Worm (Caenorhabditis elegans): ENCODE measurements around the gene nlp-35.

Gene nlp-35

DNA sequence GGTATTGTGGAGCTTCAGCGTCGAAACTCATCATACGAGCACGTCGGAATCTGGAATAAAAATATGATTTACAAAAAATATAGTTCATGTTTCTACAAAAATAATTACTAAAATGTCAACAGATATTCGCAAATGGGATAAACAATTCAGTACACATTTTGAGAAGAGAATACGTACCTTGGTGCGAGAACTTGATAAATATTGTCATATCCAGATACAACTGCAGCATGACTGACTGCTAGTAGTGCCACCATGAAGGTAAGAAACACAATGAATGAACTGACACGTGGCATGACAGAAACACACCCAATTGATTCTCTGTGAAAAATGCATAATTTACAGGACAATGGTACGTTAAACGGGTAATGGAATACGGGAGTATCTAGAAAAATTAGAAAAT lies at the start of gene nlp-35:
nlp-35 (minus strand) TSS at position 319 of the 400 bp plus-strand sequence.
- TF ChIP-seq cog-1 (tag; optimal IDR thresholded peaks at IDR 0.05) (no peak), ztf-29 (GFP tag; IDR thresholded peaks at IDR 0.05) (no peak), tab-1 (GFP tag; IDR thresholded peaks at IDR 0.05) (no peak), flt-1 (GFP tag; IDR thresholded peaks at IDR 0.05) (no peak), T22C8.4 (GFP tag; IDR thresholded peaks at IDR 0.05) (no peak), klf-2 (GFP tag; conservative IDR thresholded peaks at IDR 0.05) (no peak), ref-1 (GFP tag; conservative IDR thresholded peaks at IDR 0.05) (no peak), med-1 (GFP tag; optimal IDR thresholded peaks at IDR 0.05; ENCODE audit: insufficient read depth) (no peak), ztf-23 (GFP tag; IDR thresholded peaks at IDR 0.05) (no peak)

- TF ChIP-seq ztf-29 (GFP tag; IDR thresholded peaks at IDR 0.05) (no peak), tab-1 (GFP tag; IDR thresholded peaks at IDR 0.05) (no peak), klf-2 (GFP tag; conservative IDR thresholded peaks at IDR 0.05) (no peak), ref-1 (GFP tag; conservative IDR thresholded peaks at IDR 0.05) (no peak), med-1 (GFP tag; optimal IDR thresholded peaks at IDR 0.05; ENCODE audit: insufficient read depth) (no peak), cog-1 (tag; optimal IDR thresholded peaks at IDR 0.05) (no peak), ztf-23 (GFP tag; IDR thresholded peaks at IDR 0.05) (no peak), T22C8.4 (GFP tag; IDR thresholded peaks at IDR 0.05) (no peak), flt-1 (GFP tag; IDR thresholded peaks at IDR 0.05) (no peak)
Measured at ce11 chrIV:9566505-9566904, 47.8 kb upstream of the nlp-35 start, which contains the start of gene lron-14. Gene lron-14, minus strand, starts transcription at chrIV:9566605.

DNA sequence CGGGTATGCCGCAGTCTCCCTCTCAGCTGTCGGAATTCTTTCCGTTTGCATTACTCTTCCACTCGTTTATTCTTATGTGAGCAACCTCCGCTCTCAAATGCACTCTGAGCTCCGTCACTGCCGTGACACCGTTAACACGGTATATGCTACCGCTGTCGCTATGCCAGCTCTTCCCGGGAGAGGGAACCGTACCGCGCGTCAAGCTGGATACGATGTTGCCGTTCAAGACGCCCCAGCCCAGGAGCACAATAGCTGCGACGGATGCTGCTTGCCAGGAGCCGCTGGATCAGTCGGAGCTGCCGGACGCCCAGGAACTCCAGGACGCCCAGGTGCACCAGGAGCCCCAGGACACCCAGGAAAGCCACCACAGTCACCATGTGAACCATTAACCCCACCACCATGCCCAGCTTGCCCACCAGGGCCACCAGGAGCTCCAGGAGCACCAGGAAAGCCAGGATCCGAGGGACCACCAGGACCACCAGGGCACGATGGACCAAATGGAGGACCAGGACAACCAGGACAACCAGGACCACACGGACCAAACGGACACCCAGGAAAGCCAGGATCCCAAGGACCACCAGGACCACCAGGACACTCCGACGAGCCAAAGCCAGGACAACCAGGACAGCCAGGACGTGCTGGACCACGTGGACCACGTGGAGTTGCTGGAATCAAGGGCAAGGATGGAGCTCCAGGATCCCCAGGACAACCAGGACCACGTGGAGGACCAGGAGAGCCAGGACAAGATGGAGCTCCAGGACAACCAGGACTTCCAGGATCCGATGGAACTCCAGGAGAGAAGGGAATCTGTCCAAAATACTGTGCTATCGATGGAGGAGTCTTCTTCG lies 45.0 kb upstream of the nlp-35 start:
- TF ChIP-seq ref-1 (GFP tag; conservative IDR thresholded peaks at IDR 0.05) (no peak), T22C8.4 (GFP tag; IDR thresholded peaks at IDR 0.05) (no peak), med-1 (GFP tag; optimal IDR thresholded peaks at IDR 0.05; ENCODE audit: insufficient read depth) (no peak), flt-1 (GFP tag; IDR thresholded peaks at IDR 0.05) (no peak), cog-1 (tag; optimal IDR thresholded peaks at IDR 0.05) (no peak), ztf-23 (GFP tag; IDR thresholded peaks at IDR 0.05) (no peak), tab-1 (GFP tag; IDR thresholded peaks at IDR 0.05) (no peak), klf-2 (GFP tag; conservative IDR thresholded peaks at IDR 0.05) (no peak), ztf-29 (GFP tag; IDR thresholded peaks at IDR 0.05) (no peak)

ce11 chrIV:9563079-9563478 lies 44.4 kb upstream of the nlp-35 start, which contains the start of gene col-122:
Gene col-122, plus strand, starts transcription at chrIV:9563379.
- TF ChIP-seq cog-1 (tag; optimal IDR thresholded peaks at IDR 0.05) (no peak), ref-1 (GFP tag; conservative IDR thresholded peaks at IDR 0.05) (no peak), tab-1 (GFP tag; IDR thresholded peaks at IDR 0.05) (no peak), T22C8.4 (GFP tag; IDR thresholded peaks at IDR 0.05) (no peak), flt-1 (GFP tag; IDR thresholded peaks at IDR 0.05) (no peak), ztf-29 (GFP tag; IDR thresholded peaks at IDR 0.05) (no peak), klf-2 (GFP tag; conservative IDR thresholded peaks at IDR 0.05) (no peak), med-1 (GFP tag; optimal IDR thresholded peaks at IDR 0.05; ENCODE audit: insufficient read depth) (no peak), ztf-23 (GFP tag; IDR thresholded peaks at IDR 0.05) (no peak)

- no peak for TF ChIP-seq cog-1 (tag; optimal IDR thresholded peaks at IDR 0.05)
- TF ChIP-seq ztf-29 (GFP tag; IDR thresholded peaks at IDR 0.05), result no peak
Measured at ce11 chrIV:9545986-9546385, 27.3 kb upstream of the nlp-35 start, which contains the start of gene T05A1.5. Gene T05A1.5, plus strand, starts transcription at chrIV:9546286.

DNA sequence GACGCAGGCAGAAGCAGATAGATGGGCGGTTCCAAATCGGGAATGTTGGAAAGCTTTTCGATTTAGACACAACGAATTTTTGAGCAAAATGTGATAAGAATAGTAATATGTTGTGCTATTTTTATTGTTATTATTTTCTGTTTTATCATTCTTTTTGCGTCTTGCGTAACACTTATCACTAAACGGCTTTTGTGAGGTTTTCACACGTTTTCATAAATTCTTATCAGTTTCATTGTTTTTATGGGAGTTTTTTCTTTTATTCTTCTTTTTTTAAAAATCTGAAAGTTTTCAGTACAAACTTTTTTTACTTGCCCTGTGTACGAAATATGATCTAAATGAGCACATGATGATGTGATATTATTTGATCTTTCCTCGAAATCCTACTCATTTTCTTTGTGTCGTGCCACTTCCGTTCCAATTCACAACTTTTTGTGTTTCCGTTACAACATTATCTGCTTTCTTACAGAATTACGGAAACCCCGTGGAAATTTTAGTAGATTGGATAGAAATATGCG lies 21.7 kb upstream of the nlp-35 start, which contains the start of gene fbl-1:
fbl-1 (plus strand) TSS at position 465 of the 515 bp plus-strand sequence.
- no peak for TF ChIP-seq T22C8.4 (GFP tag; IDR thresholded peaks at IDR 0.05)
- TF ChIP-seq cog-1 (tag; optimal IDR thresholded peaks at IDR 0.05), result no peak
- TF ChIP-seq med-1 (GFP tag; optimal IDR thresholded peaks at IDR 0.05; ENCODE audit: insufficient read depth), result no peak
- no peak for TF ChIP-seq klf-2 (GFP tag; conservative IDR thresholded peaks at IDR 0.05)
- TF ChIP-seq ref-1 (GFP tag; conservative IDR thresholded peaks at IDR 0.05), result no peak
- TF ChIP-seq tab-1 (GFP tag; IDR thresholded peaks at IDR 0.05), result no peak
- TF ChIP-seq ztf-23 (GFP tag; IDR thresholded peaks at IDR 0.05), result no peak
- no peak for TF ChIP-seq flt-1 (GFP tag; IDR thresholded peaks at IDR 0.05)
- TF ChIP-seq ztf-29 (GFP tag; IDR thresholded peaks at IDR 0.05), result no peak

ce11 chrIV:9538214-9538613 lies 19.5 kb upstream of the nlp-35 start:
- TF ChIP-seq ztf-29 (GFP tag; IDR thresholded peaks at IDR 0.05), result no peak
- TF ChIP-seq T22C8.4 (GFP tag; IDR thresholded peaks at IDR 0.05), result no peak

ce11 chrIV:9537500-9537899 lies 18.8 kb upstream of the nlp-35 start:
- no peak for TF ChIP-seq med-1 (GFP tag; optimal IDR thresholded peaks at IDR 0.05; ENCODE audit: insufficient read depth)
- no peak for TF ChIP-seq klf-2 (GFP tag; conservative IDR thresholded peaks at IDR 0.05)
- TF ChIP-seq ztf-23 (GFP tag; IDR thresholded peaks at IDR 0.05), result no peak
- no peak for TF ChIP-seq ref-1 (GFP tag; conservative IDR thresholded peaks at IDR 0.05)
- no peak for TF ChIP-seq ztf-29 (GFP tag; IDR thresholded peaks at IDR 0.05)
- no peak for TF ChIP-seq flt-1 (GFP tag; IDR thresholded peaks at IDR 0.05)
- TF ChIP-seq T22C8.4 (GFP tag; IDR thresholded peaks at IDR 0.05), result no peak
- no peak for TF ChIP-seq cog-1 (tag; optimal IDR thresholded peaks at IDR 0.05)
- no peak for TF ChIP-seq tab-1 (GFP tag; IDR thresholded peaks at IDR 0.05)

DNA sequence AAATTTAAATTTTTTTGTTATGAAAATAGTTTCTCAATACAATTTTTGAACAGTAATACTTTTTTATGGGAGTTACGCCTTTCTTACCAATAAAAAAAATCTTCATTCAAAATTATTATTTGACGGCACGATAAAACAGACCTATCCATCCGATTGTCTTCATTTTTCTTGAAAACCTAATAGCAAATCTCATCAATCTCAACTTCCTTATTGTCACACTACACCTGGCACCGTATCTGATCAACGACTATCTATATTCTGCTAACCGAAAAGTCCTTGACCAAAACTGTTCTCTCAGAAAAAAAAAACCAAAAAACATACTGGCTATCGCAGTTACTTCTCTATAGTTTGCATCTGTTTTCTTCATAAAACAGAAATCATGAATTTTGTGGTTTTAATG lies 17.4 kb upstream of the nlp-35 start:
- TF ChIP-seq med-1 (GFP tag; optimal IDR thresholded peaks at IDR 0.05; ENCODE audit: insufficient read depth), result no peak
- no peak for TF ChIP-seq T22C8.4 (GFP tag; IDR thresholded peaks at IDR 0.05)
- no peak for TF ChIP-seq tab-1 (GFP tag; IDR thresholded peaks at IDR 0.05)
- TF ChIP-seq ztf-29 (GFP tag; IDR thresholded peaks at IDR 0.05), result no peak
- TF ChIP-seq klf-2 (GFP tag; conservative IDR thresholded peaks at IDR 0.05), result no peak
- no peak for TF ChIP-seq ref-1 (GFP tag; conservative IDR thresholded peaks at IDR 0.05)

ce11 chrIV:9535105-9535504 lies 16.4 kb upstream of the nlp-35 start:
- no peak for TF ChIP-seq tab-1 (GFP tag; IDR thresholded peaks at IDR 0.05)
- no peak for TF ChIP-seq klf-2 (GFP tag; conservative IDR thresholded peaks at IDR 0.05)
- TF ChIP-seq ztf-29 (GFP tag; IDR thresholded peaks at IDR 0.05), result no peak
- no peak for TF ChIP-seq med-1 (GFP tag; optimal IDR thresholded peaks at IDR 0.05; ENCODE audit: insufficient read depth)
- no peak for TF ChIP-seq cog-1 (tag; optimal IDR thresholded peaks at IDR 0.05)
- no peak for TF ChIP-seq flt-1 (GFP tag; IDR thresholded peaks at IDR 0.05)
- TF ChIP-seq ref-1 (GFP tag; conservative IDR thresholded peaks at IDR 0.05), result no peak
- no peak for TF ChIP-seq T22C8.4 (GFP tag; IDR thresholded peaks at IDR 0.05)

Data from whole organism, midembryonic.